Fruit fly (Drosophila melanogaster): Measurements from ENCODE around the gene CG13738.
A peak's percentile ranks its signal among the peaks of the same experiment; 100 is the strongest.

The CG13738 gene

DNA sequence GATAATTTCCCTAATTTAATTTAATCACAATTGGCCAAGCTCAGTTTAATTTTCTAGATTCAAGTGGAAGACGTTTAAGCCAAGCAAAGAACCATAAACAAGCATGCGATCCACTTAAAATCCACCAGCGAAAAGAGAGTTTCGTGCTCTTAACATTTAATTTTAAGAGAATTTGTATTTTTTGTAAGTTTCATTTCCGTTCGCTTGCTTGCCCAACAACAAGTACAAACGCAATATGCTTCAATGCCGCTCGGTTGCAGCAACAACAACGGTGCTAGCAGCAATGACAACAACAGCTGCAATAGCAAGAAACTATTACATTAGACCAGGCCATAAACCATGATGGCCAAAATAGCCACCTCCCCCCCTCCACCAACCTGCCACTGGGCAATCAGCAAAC is 38.4 kb downstream of the CG13738 start:
- TF ChIP-seq noc (tag; optimal IDR thresholded peaks at IDR 0.05), result no peak

DNA sequence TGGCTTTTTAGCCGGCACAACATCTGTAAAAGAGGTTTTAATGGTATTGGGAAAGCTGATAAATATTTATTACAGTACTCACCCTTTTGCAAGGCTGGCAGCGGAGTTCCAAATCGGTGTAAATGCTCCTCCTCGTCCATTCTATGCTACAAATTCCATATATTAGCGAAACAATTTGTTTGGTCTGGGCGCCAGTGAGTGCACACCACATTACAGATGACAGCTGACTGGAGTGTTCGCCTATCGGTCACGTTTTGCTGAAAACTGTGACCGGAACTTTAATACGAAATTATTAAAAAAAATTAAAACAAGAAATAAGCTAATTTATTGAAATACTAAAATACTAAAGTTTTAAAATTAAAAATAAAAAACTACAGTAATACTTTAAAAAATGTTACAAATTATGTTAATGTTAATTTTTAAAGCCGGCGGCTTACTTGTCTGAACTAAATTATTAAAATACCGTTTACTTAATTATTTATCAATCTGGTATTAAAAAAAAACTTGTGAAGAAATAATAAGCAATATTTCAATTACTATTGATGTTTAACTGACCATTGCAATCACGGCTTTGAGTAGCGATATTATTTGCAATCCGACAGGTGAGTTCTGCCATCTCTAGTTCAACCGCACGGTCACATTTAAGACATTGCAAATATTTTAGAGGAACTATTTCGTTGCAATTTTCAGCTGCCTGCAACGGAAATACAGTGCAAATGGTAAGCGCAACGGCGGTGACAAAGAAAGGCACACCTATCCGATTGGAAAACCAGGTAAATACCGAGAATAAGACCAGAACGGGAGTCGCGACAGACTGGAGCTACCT is 44.3 kb downstream of the CG13738 start, which contains the start of the genes CG8833 and DCTN1-p150:
Gene CG8833 (minus strand): TSS at position 232 of the 826 bp plus-strand sequence.
Gene DCTN1-p150 (plus strand): TSS at position 619 of the 826 bp plus-strand sequence.
- no peak for TF ChIP-seq noc (tag; optimal IDR thresholded peaks at IDR 0.05)

DNA sequence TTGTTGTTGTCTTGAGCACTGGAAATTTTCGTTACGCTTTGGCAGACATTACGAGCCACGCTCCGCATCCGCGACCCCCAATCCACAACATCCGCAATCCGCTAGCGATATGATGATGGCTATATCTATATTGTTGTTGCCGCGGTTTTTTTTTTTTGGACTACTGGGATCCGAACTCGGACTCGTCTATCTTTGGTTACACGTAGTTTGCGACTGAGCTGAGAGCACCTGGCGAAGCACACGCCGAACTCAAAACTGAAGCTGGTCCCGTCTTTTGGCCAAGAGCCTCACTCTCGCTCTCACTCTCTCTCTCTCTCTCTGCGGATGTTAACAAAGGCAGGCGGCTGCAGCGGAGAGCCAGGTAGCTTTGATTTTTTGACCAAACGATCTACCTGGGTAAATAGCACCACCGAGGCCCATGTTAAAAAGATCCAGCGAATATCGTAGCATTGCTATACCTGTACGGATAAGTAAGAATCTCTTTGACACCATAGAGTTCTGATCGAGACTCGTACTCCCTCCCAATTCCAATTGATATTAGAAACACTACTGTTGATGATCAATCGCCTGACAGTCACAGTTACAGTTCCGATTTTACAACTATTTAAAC is 48.1 kb downstream of the CG13738 start, which contains the start of gene Rgl:
Gene Rgl (minus strand): TSS at position 219 of the 610 bp plus-strand sequence.
- no peak for TF ChIP-seq noc (tag; optimal IDR thresholded peaks at IDR 0.05)

DNA sequence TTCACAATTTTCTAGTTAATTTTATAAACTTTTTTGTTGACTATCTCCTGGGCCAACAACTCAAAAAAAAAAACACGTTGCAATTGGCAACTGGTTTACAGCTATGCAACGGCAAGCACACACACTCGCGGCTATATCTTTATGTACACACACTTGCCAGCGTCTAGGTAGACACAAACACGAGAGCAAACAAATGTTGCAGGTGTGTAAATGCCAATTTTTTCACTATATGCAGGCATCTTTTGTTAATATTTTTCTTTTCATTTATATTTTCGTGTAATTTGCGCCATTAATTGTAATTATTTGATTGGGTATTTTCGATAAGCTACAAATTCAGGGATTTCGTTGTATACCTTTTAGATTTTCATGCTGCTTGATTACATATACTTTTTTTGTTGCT is 48.6 kb downstream of the CG13738 start:
- no peak for TF ChIP-seq noc (tag; optimal IDR thresholded peaks at IDR 0.05)

DNA sequence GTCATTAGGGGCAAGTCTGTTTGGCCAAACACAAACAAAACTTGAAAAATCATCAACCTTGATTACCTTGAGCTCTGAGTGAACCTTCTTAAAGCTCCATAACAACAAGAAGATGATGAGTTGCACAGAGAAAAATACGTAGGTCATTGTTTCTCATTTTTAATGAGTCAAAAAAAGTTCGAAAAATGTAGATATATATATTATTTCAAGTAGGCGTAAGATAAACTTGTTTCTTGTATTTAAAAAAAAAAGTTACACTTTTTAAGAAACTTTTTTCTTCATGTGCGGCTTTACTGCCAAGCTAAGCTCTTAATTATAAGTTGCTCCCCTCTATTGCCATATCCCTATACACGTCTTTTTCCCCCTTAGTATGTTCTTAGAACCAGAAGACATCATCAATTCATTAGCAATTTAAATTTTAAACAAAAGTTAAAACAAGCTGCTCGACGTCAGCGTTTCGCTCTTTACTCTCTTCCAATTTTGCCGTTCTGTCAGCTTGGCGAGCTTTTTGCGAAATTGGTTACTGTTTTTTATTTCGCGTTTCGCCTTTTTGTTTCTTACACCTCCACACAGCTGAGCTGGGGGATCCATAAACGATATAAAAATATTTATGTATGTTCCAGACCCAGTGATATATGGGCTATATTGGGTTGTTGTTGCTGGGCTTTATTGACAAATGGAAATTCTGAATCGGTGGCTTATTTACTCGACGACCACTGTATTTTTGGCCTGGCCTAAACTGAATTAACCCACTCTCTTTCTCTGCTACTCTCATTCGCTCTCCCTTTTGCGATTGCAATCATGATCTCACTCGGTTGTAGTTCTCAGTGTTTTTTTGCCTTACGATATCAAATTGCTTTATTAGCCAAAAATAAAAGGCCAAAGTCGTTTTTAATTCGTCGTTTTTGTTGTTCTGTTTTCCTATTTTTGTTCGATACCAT is 49.7 kb downstream of the CG13738 start:
- peak; percentile 36 for TF ChIP-seq noc (tag; optimal IDR thresholded peaks at IDR 0.05)
